Worm (Caenorhabditis elegans) whole organism, L4 larva: Measurements from ENCODE around the gene C05D12.2.

Experiments
- ZK546.5 ChIP-seq, 2 experiments: sonication (generic microtip); optimal IDR thresholded peaks; 2 replicates each; lab custom pipeline; 2017; ENCODE audit warnings: missing biosample characterization in 2 of 2, missing genetic modification characterization in 2 of 2
- aly-2 ChIP-seq: sonication (generic microtip); optimal IDR thresholded peaks from 2 replicates; lab custom pipeline; 2018; ENCODE audit warnings: missing biosample characterization, missing genetic modification characterization
- ceh-82 ChIP-seq: sonication (generic microtip); optimal IDR thresholded peaks from 2 replicates; lab custom pipeline; 2017; ENCODE audit warnings: missing biosample characterization, missing genetic modification characterization
- dpl-1 ChIP-seq: fragments of 150-350 bp; optimal IDR thresholded peaks from 2 replicates; lab custom pipeline; 2014; ENCODE audit warnings: missing biosample characterization, missing genetic modification reagents, missing genetic modification characterization
- lin-1 ChIP-seq: fragments of 200-800 bp; sonication (Bioruptor generic); IDR thresholded peaks from 2 replicates; pipeline ENCODE4 v1.3.6; 2022; ENCODE audit warnings: missing genetic modification reagents, missing genetic modification characterization, missing compliant biosample characterization
- lin-13 ChIP-seq: fragments of 150-350 bp; optimal IDR thresholded peaks from 2 replicates; lab custom pipeline; 2014; ENCODE audit warnings: missing biosample characterization, missing genetic modification reagents, missing genetic modification characterization
- mdl-1 ChIP-seq, 2 experiments: fragments of 150-350 bp in 1 of 2; sonication (generic microtip) in 1 of 2; optimal IDR thresholded peaks; 2 replicates each; lab custom pipeline; 2014 to 2017; ENCODE audit warnings: missing biosample characterization in 2 of 2, missing genetic modification characterization in 2 of 2
- nhr-11 ChIP-seq: fragments of 150-350 bp; optimal IDR thresholded peaks from 2 replicates; lab custom pipeline; 2014; ENCODE audit warnings: missing biosample characterization, missing genetic modification characterization
- nhr-6 ChIP-seq: fragments of 150-350 bp; optimal IDR thresholded peaks from 2 replicates; lab custom pipeline; 2014; ENCODE audit warnings: missing biosample characterization, missing genetic modification characterization
- nhr-76 ChIP-seq: fragments of 150-350 bp; optimal IDR thresholded peaks from 2 replicates; lab custom pipeline; 2014; ENCODE audit warnings: missing biosample characterization, missing genetic modification characterization
- pha-4 ChIP-seq, 2 experiments: fragments of 150-350 bp in 1 of 2; fragments of 200-800 bp in 1 of 2; sonication (Bioruptor generic) in 1 of 2; IDR thresholded peaks in 1 of 2; optimal IDR thresholded peaks in 1 of 2; 2 replicates each; pipeline versions ENCODE4 v1.3.6 to Lab custom; 2014 to 2022; ENCODE audit warnings: missing genetic modification characterization in 2 of 2, missing genetic modification reagents in 2 of 2, missing biosample characterization in 1 of 2, missing compliant biosample characterization in 1 of 2
- tra-1 ChIP-seq: fragments of 200-800 bp; sonication (Bioruptor generic); IDR thresholded peaks from 2 replicates; pipeline ENCODE4 v1.3.6; 2022; ENCODE audit warnings: missing genetic modification reagents, missing genetic modification characterization, missing compliant biosample characterization
- unc-39 ChIP-seq: sonication (generic microtip); optimal IDR thresholded peaks from 2 replicates; lab custom pipeline; 2017; ENCODE audit warnings: missing biosample characterization, missing genetic modification characterization

- TF ChIP-seq ceh-82 (tag; lab: Kevin White, UChicago) (no peak), lin-1 (GFP tag; lab: Robert Waterston, UW) (peak; percentile 80), nhr-6 (tag; lab: Kevin White, UChicago) (peak; percentile 93), tra-1 (GFP tag; lab: Robert Waterston, UW) (peak; percentile 81), nhr-11 (peak; percentile 77), lin-13 (GFP tag; lab: Kevin White, UChicago) (peak; percentile 93), mdl-1 (tag; optimal IDR thresholded peaks at IDR 0.05; lab: Kevin White, UChicago) (peak in 1 of 2 experiments; percentile 76), pha-4 (GFP tag; IDR thresholded peaks at IDR 0.05; lab: Robert Waterston, UW) (peak; percentile 46; the same call in 1 of the 2 replicates), pha-4 (tag; optimal IDR thresholded peaks at IDR 0.05; lab: Kevin White, UChicago) (peak; percentile 33), unc-39 (tag; lab: Kevin White, UChicago) (no peak), ZK546.5 (tag; optimal IDR thresholded peaks at IDR 0.05; lab: Kevin White, UChicago) (no peak), nhr-76 (no peak), aly-2 (tag; lab: Kevin White, UChicago) (no peak), dpl-1 (GFP tag; lab: Kevin White, UChicago) (peak; percentile 86)
Observed at ce11 chrII:11453025-11453424, 34.9 kb downstream of the C05D12.2 start, which contains the start of gene rsp-1.
